Worm (Caenorhabditis elegans): Measurements from ENCODE around the gene hot-6.

- TF ChIP-seq tab-1 (GFP tag; IDR thresholded peaks at IDR 0.05): no peak
- no peak for TF ChIP-seq flt-1 (GFP tag; IDR thresholded peaks at IDR 0.05)
Observed at ce11 chrV:11027740-11028139, 5.0 kb upstream of the hot-6 start.
